Fruit fly (Drosophila melanogaster): ENCODE data around the gene CG15286.

DNA sequence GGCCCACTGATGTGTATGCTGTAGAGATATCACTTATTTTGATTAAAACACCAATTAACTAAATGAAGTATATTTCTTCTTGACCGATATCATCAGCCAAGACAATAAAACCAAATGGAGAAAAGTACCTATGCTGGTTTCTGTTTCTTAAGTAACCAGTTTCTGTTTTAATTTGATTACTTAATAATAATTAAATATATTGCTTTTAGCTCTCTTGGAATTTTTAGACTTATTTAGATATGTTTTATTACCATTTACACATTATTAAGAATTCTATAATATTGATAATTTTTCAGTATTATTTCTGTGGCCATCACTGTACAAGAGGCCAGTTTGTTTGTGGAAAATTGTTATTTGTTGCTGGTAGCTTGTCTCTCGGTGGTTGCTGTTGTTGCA lies 29.2 kb downstream of the CG15286 start:
- TF ChIP-seq h (optimal IDR thresholded peaks at IDR 0.05) (no peak), psq (optimal IDR thresholded peaks at IDR 0.05) (no peak), ttk (optimal IDR thresholded peaks at IDR 0.05) (no peak), insv (optimal IDR thresholded peaks at IDR 0.05) (no peak)
